Worm (Caenorhabditis elegans) whole organism, L3 larva: ENCODE measurements around the gene nep-3.

Experiments used
- ZK546.5 ChIP-seq: sonication (generic microtip); optimal IDR thresholded peaks from 2 replicates; lab custom pipeline; 2017; ENCODE audit warnings: missing biosample characterization, missing genetic modification characterization
- aly-2 ChIP-seq: fragments of 150-350 bp; optimal IDR thresholded peaks from 2 replicates; lab custom pipeline; 2014; ENCODE audit warnings: missing biosample characterization, missing genetic modification characterization
- ama-1 ChIP-seq: fragments of 150-350 bp; optimal IDR thresholded peaks from 2 replicates; lab custom pipeline; 2018
- ceh-28 ChIP-seq: fragments of 150-350 bp; optimal IDR thresholded peaks from 2 replicates; lab custom pipeline; 2014; ENCODE audit warnings: missing biosample characterization, missing genetic modification reagents, missing genetic modification characterization
- ceh-82 ChIP-seq: fragments of 150-350 bp; optimal IDR thresholded peaks from 2 replicates; lab custom pipeline; 2014; ENCODE audit warnings: missing biosample characterization, missing genetic modification characterization
- daf-12 ChIP-seq: fragments of 150-350 bp; optimal IDR thresholded peaks from 2 replicates; lab custom pipeline; 2014; ENCODE audit warnings: missing biosample characterization, missing genetic modification reagents, missing genetic modification characterization
- egl-27 ChIP-seq: sonication (generic microtip); optimal IDR thresholded peaks from 4 replicates; lab custom pipeline; 2017; ENCODE audit warnings: missing biosample characterization, missing genetic modification reagents, missing genetic modification characterization
- egl-5 ChIP-seq: fragments of 150-350 bp; optimal IDR thresholded peaks from 2 replicates; lab custom pipeline; 2017; ENCODE audit warnings: missing biosample characterization, missing genetic modification reagents, missing genetic modification characterization, inconsistent platforms
- elt-2 ChIP-seq: sonication (generic microtip); optimal IDR thresholded peaks from 2 replicates; lab custom pipeline; 2016; ENCODE audit warnings: missing genetic modification reagents, mild to moderate bottlenecking, missing genetic modification characterization, missing compliant biosample characterization
- eor-1 ChIP-seq, 2 experiments: fragments of 150-350 bp; optimal IDR thresholded peaks; 2 replicates each; lab custom pipeline; 2014 to 2018; ENCODE audit warnings: missing biosample characterization in 2 of 2, missing genetic modification characterization in 2 of 2
- fkh-10 ChIP-seq: sonication (generic microtip); optimal IDR thresholded peaks from 2 replicates; lab custom pipeline; 2017; ENCODE audit warnings: missing biosample characterization, missing genetic modification reagents, missing genetic modification characterization
- fkh-2 ChIP-seq: fragments of 150-350 bp; optimal IDR thresholded peaks from 2 replicates; lab custom pipeline; 2014; ENCODE audit warnings: missing biosample characterization, missing genetic modification reagents, missing genetic modification characterization
- fos-1 ChIP-seq: fragments of 150-350 bp; optimal IDR thresholded peaks from 2 replicates; lab custom pipeline; 2014; ENCODE audit warnings: missing biosample characterization, missing genetic modification characterization
- jun-1 ChIP-seq: fragments of 150-350 bp; optimal IDR thresholded peaks from 2 replicates; lab custom pipeline; 2014; ENCODE audit warnings: missing biosample characterization, missing genetic modification reagents, missing genetic modification characterization
- lin-39 ChIP-seq: fragments of 150-350 bp; optimal IDR thresholded peaks from 2 replicates; lab custom pipeline; 2018; ENCODE audit warnings: missing biosample characterization, missing genetic modification reagents, missing genetic modification characterization
- lsy-12 ChIP-seq: sonication (generic microtip); optimal IDR thresholded peaks from 2 replicates; lab custom pipeline; 2016; ENCODE audit warnings: mild to moderate bottlenecking, missing genetic modification characterization, missing compliant biosample characterization
- mdl-1 ChIP-seq: fragments of 150-350 bp; optimal IDR thresholded peaks from 2 replicates; lab custom pipeline; 2014; ENCODE audit warnings: missing biosample characterization, missing genetic modification characterization
- nfya-1 ChIP-seq: sonication (generic microtip); optimal IDR thresholded peaks from 2 replicates; lab custom pipeline; 2017; ENCODE audit warnings: missing genetic modification characterization, mild to moderate bottlenecking, missing compliant biosample characterization, antibody characterized with exemption, moderate library complexity; ENCODE audit not compliant: insufficient read depth
- nhr-12 ChIP-seq: fragments of 150-350 bp; optimal IDR thresholded peaks from 2 replicates; lab custom pipeline; 2014; ENCODE audit warnings: missing biosample characterization, missing genetic modification characterization
- nhr-23 ChIP-seq: fragments of 150-350 bp; optimal IDR thresholded peaks from 2 replicates; lab custom pipeline; 2014; ENCODE audit warnings: missing biosample characterization, missing genetic modification reagents, missing genetic modification characterization
- nhr-25 ChIP-seq: sonication (generic microtip); optimal IDR thresholded peaks from 2 replicates; lab custom pipeline; 2017; ENCODE audit warnings: missing biosample characterization, missing genetic modification characterization
- nhr-28 ChIP-seq: fragments of 150-350 bp; optimal IDR thresholded peaks from 2 replicates; lab custom pipeline; 2014; ENCODE audit warnings: missing biosample characterization, missing genetic modification characterization
- nhr-43 ChIP-seq: sonication (generic microtip); optimal IDR thresholded peaks from 2 replicates; lab custom pipeline; 2016; ENCODE audit warnings: mild to moderate bottlenecking, missing genetic modification characterization, missing compliant biosample characterization; ENCODE audit not compliant: poor library complexity, severe bottlenecking
- nhr-67 ChIP-seq: fragments of 150-350 bp; optimal IDR thresholded peaks from 2 replicates; lab custom pipeline; 2014; ENCODE audit warnings: missing biosample characterization, missing genetic modification characterization
- nhr-76 ChIP-seq: fragments of 150-350 bp; sonication (generic microtip); optimal IDR thresholded peaks from 5 replicates; lab custom pipeline; 2014; ENCODE audit warnings: missing biosample characterization, missing genetic modification characterization
- pha-4 ChIP-seq: fragments of 150-350 bp; optimal IDR thresholded peaks from 2 replicates; lab custom pipeline; 2014; ENCODE audit warnings: missing biosample characterization, missing genetic modification reagents, missing genetic modification characterization
- pqm-1 ChIP-seq: fragments of 150-350 bp; optimal IDR thresholded peaks from 2 replicates; lab custom pipeline; 2017; ENCODE audit warnings: missing biosample characterization, missing genetic modification characterization, inconsistent platforms
- sea-2 ChIP-seq: fragments of 150-350 bp; sonication (generic microtip); optimal IDR thresholded peaks from 4 replicates; lab custom pipeline; 2014; ENCODE audit warnings: missing biosample characterization, missing genetic modification reagents, missing genetic modification characterization
- skn-1 ChIP-seq: fragments of 150-350 bp; optimal IDR thresholded peaks from 2 replicates; lab custom pipeline; 2014; ENCODE audit warnings: missing biosample characterization, missing genetic modification characterization
- snpc-4 ChIP-seq: fragments of 150-350 bp; optimal IDR thresholded peaks from 2 replicates; lab custom pipeline; 2014; ENCODE audit warnings: missing biosample characterization, missing genetic modification characterization
- unc-39 ChIP-seq: sonication (generic microtip); optimal IDR thresholded peaks from 4 replicates; lab custom pipeline; 2017; ENCODE audit warnings: missing biosample characterization, missing genetic modification characterization
- unc-62 ChIP-seq: fragments of 150-350 bp; sonication (generic microtip); optimal IDR thresholded peaks from 4 replicates; lab custom pipeline; 2014; ENCODE audit warnings: missing biosample characterization, missing genetic modification reagents, missing genetic modification characterization
- zag-1 ChIP-seq: fragments of 150-350 bp; optimal IDR thresholded peaks from 2 replicates; lab custom pipeline; 2014; ENCODE audit warnings: missing biosample characterization, missing genetic modification characterization
- ztf-11 ChIP-seq: fragments of 150-350 bp; optimal IDR thresholded peaks from 2 replicates; lab custom pipeline; 2014; ENCODE audit warnings: missing biosample characterization, missing genetic modification characterization
- ztf-4 ChIP-seq: fragments of 150-350 bp; optimal IDR thresholded peaks from 2 replicates; lab custom pipeline; 2014; ENCODE audit warnings: missing biosample characterization, missing genetic modification characterization

nep-3 gene

DNA sequence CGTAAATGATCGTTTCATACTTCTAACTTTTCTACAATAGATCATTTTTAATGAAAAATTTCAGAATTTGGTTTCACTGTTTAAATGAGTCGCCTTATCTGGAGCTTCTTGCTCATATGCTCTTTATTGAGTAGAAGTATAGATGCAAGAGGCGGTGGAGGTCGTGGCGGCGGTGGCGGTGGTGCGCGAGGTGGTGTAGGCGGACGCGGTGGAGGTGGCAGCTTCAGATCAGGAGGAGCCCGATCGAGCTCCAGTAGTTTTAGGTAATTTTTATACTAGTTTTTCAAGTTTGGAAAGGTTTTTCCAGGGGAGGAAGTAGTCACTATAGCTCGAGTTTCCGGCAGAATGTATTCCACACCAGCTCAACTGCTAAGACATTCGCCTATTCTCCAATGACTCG is 25.8 kb upstream of the nep-3 start, which contains the start of gene F53C3.3:
Gene F53C3.3, plus strand, starts transcription at position 59 of the 400 bp plus-strand sequence.
- TF ChIP-seq aly-2 (tag; lab: Kevin White, UChicago), result no peak
- no peak for TF ChIP-seq snpc-4
- TF ChIP-seq zag-1, result no peak
- TF ChIP-seq ztf-11, result no peak
- no peak for TF ChIP-seq ama-1
- TF ChIP-seq fkh-10 (GFP tag; lab: Kevin White, UChicago), result no peak
- no peak for TF ChIP-seq skn-1 (tag; lab: Kevin White, UChicago)
- TF ChIP-seq pha-4, result no peak
- TF ChIP-seq ZK546.5, result no peak
- no peak for TF ChIP-seq egl-5 (tag; lab: Kevin White, UChicago)
- no peak for TF ChIP-seq daf-12 (tag; lab: Kevin White, UChicago)
- TF ChIP-seq nhr-25, result no peak
- no peak for TF ChIP-seq nfya-1 (tag; lab: Kevin White, UChicago)
- TF ChIP-seq lsy-12, result no peak
- no peak for TF ChIP-seq ceh-28 (tag; lab: Kevin White, UChicago)
- TF ChIP-seq nhr-67 (tag; lab: Kevin White, UChicago), result no peak
- TF ChIP-seq mdl-1 (tag; lab: Kevin White, UChicago), result no peak
- TF ChIP-seq unc-39 (tag; lab: Kevin White, UChicago), result no peak
- no peak for TF ChIP-seq nhr-23

DNA sequence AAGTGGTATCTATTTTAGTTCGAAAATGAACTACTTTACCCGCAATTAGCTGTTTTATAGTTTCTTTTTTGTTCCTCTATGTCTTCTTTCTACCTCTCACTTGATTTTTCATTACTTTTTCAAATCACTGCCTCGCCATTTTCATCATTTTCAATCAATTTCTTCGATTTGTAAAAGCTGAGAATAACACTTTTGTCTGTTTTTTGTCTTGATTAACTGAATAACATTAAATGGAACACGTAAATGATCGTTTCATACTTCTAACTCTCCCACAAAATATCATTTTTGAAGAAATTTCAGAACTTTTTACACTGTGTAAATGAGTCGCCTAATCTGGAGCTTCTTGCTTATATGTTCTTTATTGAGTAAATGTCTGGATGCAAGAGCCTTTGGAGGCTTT is 24.1 kb upstream of the nep-3 start, which contains the start of gene F53C3.4:
Gene F53C3.4, plus strand, starts transcription at position 301 of the 400 bp plus-strand sequence.
- TF ChIP-seq jun-1 (tag; lab: Kevin White, UChicago) (no peak), zag-1 (no peak), ztf-11 (no peak), nhr-43 (no peak), nhr-25 (no peak), nhr-28 (no peak), ceh-82 (tag; lab: Kevin White, UChicago) (no peak), pqm-1 (no peak), unc-62 (no peak), skn-1 (tag; lab: Kevin White, UChicago) (no peak), nhr-67 (tag; lab: Kevin White, UChicago) (no peak), sea-2 (GFP tag; lab: Kevin White, UChicago) (no peak)

DNA sequence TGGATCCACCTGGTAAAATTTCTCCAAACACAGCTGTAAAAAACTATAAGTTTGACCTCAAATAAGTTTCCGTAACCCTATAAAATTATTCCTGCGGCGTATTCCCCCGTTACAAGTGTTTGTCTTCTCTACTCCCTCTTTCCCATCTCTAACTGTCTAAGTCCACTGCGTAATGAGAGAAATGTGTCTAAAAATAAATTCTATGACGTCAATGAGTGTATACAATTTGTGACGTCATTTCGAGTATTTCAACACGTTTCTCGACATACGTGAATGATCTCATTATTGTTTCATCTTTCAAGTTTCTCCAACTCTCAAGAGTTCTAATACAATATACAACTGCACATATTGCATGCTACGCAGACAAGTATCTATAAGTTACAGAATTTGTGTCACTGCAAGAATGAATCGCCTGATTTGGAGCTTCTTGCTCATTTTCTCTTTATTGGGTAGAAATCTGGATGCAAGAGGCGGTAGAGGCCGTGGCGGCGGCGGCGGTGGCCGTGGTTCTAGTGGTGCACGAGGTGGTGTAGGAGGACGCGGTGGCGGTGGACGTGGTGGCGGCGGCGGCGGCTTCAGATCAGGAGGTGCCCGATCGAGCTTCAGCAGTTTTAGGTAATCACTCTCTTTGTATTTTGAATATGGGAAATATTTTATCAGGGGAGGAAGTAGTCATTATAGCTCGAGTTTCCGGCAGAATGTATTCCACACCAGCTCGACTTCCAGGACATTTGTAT is 20.9 kb upstream of the nep-3 start, which contains the start of gene F53C3.6:
Gene F53C3.6, plus strand, starts transcription at position 385 of the 737 bp plus-strand sequence.
- TF ChIP-seq egl-27 (tag; lab: Kevin White, UChicago), result peak; percentile 40
- peak; percentile 4 for TF ChIP-seq lin-39 (tag; lab: Kevin White, UChicago)
- TF ChIP-seq pqm-1, result peak; percentile 16
- TF ChIP-seq elt-2 (tag; lab: Kevin White, UChicago), result peak; percentile 44
- TF ChIP-seq nhr-76 (tag; lab: Kevin White, UChicago), result no peak
- TF ChIP-seq snpc-4, result no peak
- TF ChIP-seq nfya-1 (tag; lab: Kevin White, UChicago), result peak; percentile 65
- TF ChIP-seq nhr-28, result no peak
- TF ChIP-seq nhr-25, result peak; percentile 42
- peak; percentile 16 for TF ChIP-seq mdl-1 (tag; lab: Kevin White, UChicago)
- no peak for TF ChIP-seq nhr-12 (tag; lab: Kevin White, UChicago)
- TF ChIP-seq jun-1 (tag; lab: Kevin White, UChicago), result peak; percentile 33
- TF ChIP-seq ztf-4 (tag; lab: Kevin White, UChicago), result no peak
- no peak for TF ChIP-seq fos-1 (tag; lab: Kevin White, UChicago)
- peak; percentile 37 for TF ChIP-seq ceh-28 (tag; lab: Kevin White, UChicago)
- TF ChIP-seq egl-5 (tag; lab: Kevin White, UChicago), result peak; percentile 52
- TF ChIP-seq, all 47 proteins: peak for 10

DNA sequence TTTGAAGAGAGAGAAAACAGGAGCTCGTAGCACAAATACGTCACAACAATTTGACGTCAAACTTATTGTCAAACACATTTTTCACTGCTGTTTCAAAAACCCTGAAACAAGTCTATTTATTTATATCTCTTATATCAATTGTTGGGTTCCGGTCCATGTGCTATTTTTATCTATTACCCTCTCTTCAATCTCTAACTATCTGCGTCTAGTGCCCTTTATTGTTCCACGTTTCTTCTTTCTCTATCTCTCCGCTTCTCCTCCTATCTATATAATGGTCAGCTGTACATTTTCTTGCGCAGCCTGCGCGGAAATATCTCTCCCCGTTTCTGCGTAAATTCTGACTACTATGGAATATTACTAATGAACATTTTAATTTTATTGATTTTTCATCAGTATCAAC is 19.9 kb upstream of the nep-3 start:
- no peak for TF ChIP-seq aly-2 (tag; lab: Kevin White, UChicago)
- TF ChIP-seq nhr-23, result peak; percentile 23
- TF ChIP-seq pha-4, result peak; percentile 52
- no peak for TF ChIP-seq fkh-2 (tag; lab: Kevin White, UChicago)
- TF ChIP-seq fkh-10 (GFP tag; lab: Kevin White, UChicago), result no peak
- TF ChIP-seq nhr-43, result peak; percentile 1
- no peak for TF ChIP-seq eor-1 (tag; optimal IDR thresholded peaks at IDR 0.05; lab: Kevin White, UChicago)
- peak; percentile 13 for TF ChIP-seq egl-5 (tag; lab: Kevin White, UChicago)
- TF ChIP-seq nhr-67 (tag; lab: Kevin White, UChicago), result no peak
- TF ChIP-seq nfya-1 (tag; lab: Kevin White, UChicago), result peak; percentile 61
- no peak for TF ChIP-seq skn-1 (tag; lab: Kevin White, UChicago)
- peak; percentile 38 for TF ChIP-seq ceh-28 (tag; lab: Kevin White, UChicago)
